Fruit fly (Drosophila melanogaster) whole organism, embryonic: ENCODE measurements around the gene CG11342.

Experiments
- Adf1 ChIP-seq: fragments of 200-800 bp; sonication (Bioruptor generic); IDR thresholded peaks from 2 replicates; pipeline ENCODE4 v1.3.6; 2022; ENCODE audit warnings: missing biosample characterization, missing genetic modification characterization
- Atf-2 ChIP-seq: fragments of 200-800 bp; sonication (Bioruptor generic); optimal IDR thresholded peaks from 2 replicates; lab custom pipeline; 2016; ENCODE audit warnings: missing biosample characterization, missing genetic modification characterization
- B-H1 ChIP-seq: fragments of 200-800 bp; sonication (Bioruptor generic); IDR thresholded peaks from 3 replicates; pipeline ENCODE4 v1.3.6; 2022; ENCODE audit warnings: missing biosample characterization, missing genetic modification characterization
- Blimp-1 ChIP-seq: fragments of 200-800 bp; sonication (Bioruptor generic); optimal IDR thresholded peaks from 3 replicates; lab custom pipeline; 2018; ENCODE audit warnings: missing biosample characterization, missing genetic modification characterization, mild to moderate bottlenecking, moderate library complexity, missing genetic modification reagents
- CG1024 ChIP-seq: fragments of 200-800 bp; sonication (Bioruptor generic); IDR thresholded peaks from 2 replicates; pipeline ENCODE4 v1.3.6; 2022; ENCODE audit warnings: missing biosample characterization, missing genetic modification characterization
- CG10431 ChIP-seq: fragments of 200-800 bp; sonication (Bioruptor generic); optimal IDR thresholded peaks from 3 replicates; lab custom pipeline; 2018; ENCODE audit warnings: missing biosample characterization, mild to moderate bottlenecking, missing genetic modification characterization
- CG11398 ChIP-seq: fragments of 200-800 bp; sonication (Bioruptor generic); optimal IDR thresholded peaks from 2 replicates; lab custom pipeline; 2016; ENCODE audit warnings: missing biosample characterization, missing genetic modification characterization
- CG11456 ChIP-seq: fragments of 200-800 bp; sonication (Bioruptor generic); IDR thresholded peaks from 3 replicates; pipeline ENCODE4 v1.3.6; 2022; ENCODE audit warnings: missing biosample characterization, missing genetic modification characterization
- CG12155 ChIP-seq: fragments of 200-800 bp; sonication (Bioruptor generic); optimal IDR thresholded peaks from 3 replicates; lab custom pipeline; 2016; ENCODE audit warnings: missing biosample characterization, missing genetic modification characterization
- CG16815 ChIP-seq: fragments of 200-800 bp; sonication (Bioruptor generic); optimal IDR thresholded peaks from 3 replicates; lab custom pipeline; 2017; ENCODE audit warnings: missing biosample characterization, mild to moderate bottlenecking, missing genetic modification characterization
- CG17385 ChIP-seq: fragments of 200-800 bp; sonication (Bioruptor generic); optimal IDR thresholded peaks from 3 replicates; lab custom pipeline; 2018; ENCODE audit warnings: missing biosample characterization, mild to moderate bottlenecking, missing genetic modification characterization
- CG18599 ChIP-seq: fragments of 200-800 bp; sonication (Bioruptor generic); optimal IDR thresholded peaks from 3 replicates; lab custom pipeline; 2017; ENCODE audit warnings: missing biosample characterization, missing genetic modification characterization, mild to moderate bottlenecking, moderate library complexity, missing genetic modification reagents
- CG2875 ChIP-seq: fragments of 200-800 bp; sonication (Bioruptor generic); optimal IDR thresholded peaks from 2 replicates; lab custom pipeline; 2017; ENCODE audit warnings: missing biosample characterization, mild to moderate bottlenecking, missing genetic modification characterization, missing genetic modification reagents
- CG34376 ChIP-seq: fragments of 200-800 bp; sonication (Bioruptor generic); optimal IDR thresholded peaks from 2 replicates; lab custom pipeline; 2018; ENCODE audit warnings: missing biosample characterization, mild to moderate bottlenecking, missing genetic modification characterization
- CG4617 ChIP-seq: fragments of 200-800 bp; sonication (Bioruptor generic); optimal IDR thresholded peaks from 3 replicates; lab custom pipeline; 2016; ENCODE audit warnings: missing biosample characterization, missing genetic modification characterization, borderline replicate concordance
- CG4854 ChIP-seq: fragments of 200-800 bp; sonication (Bioruptor generic); optimal IDR thresholded peaks from 2 replicates; lab custom pipeline; 2016; ENCODE audit warnings: missing biosample characterization, missing genetic modification characterization, inconsistent platforms
- CG5180 ChIP-seq: fragments of 200-800 bp; sonication (Bioruptor generic); optimal IDR thresholded peaks from 3 replicates; lab custom pipeline; 2017; ENCODE audit warnings: missing biosample characterization, missing genetic modification characterization, mild to moderate bottlenecking, moderate library complexity, missing genetic modification reagents
- CG5953 ChIP-seq: fragments of 200-800 bp; sonication (Bioruptor generic); IDR thresholded peaks from 2 replicates; pipeline ENCODE4 v1.3.6; 2022; ENCODE audit warnings: missing biosample characterization, missing genetic modification characterization
- CG7839 ChIP-seq: fragments of 200-800 bp; sonication (Bioruptor generic); optimal IDR thresholded peaks from 3 replicates; lab custom pipeline; 2018; ENCODE audit warnings: missing biosample characterization, mild to moderate bottlenecking, missing genetic modification characterization, moderate library complexity
- CG9932 ChIP-seq: fragments of 200-800 bp; sonication (Bioruptor generic); IDR thresholded peaks from 2 replicates; pipeline ENCODE4 v1.3.6; 2022; ENCODE audit warnings: missing biosample characterization, missing genetic modification characterization
- HHEX ChIP-seq: fragments of 200-800 bp; sonication (Bioruptor generic); optimal IDR thresholded peaks from 3 replicates; lab custom pipeline; 2017; ENCODE audit warnings: missing biosample characterization, mild to moderate bottlenecking, missing genetic modification characterization, missing genetic modification reagents
- HLH4C ChIP-seq: fragments of 200-800 bp; sonication (Bioruptor generic); IDR thresholded peaks from 3 replicates; pipeline ENCODE4 v1.3.6; 2022; ENCODE audit warnings: missing biosample characterization, missing genetic modification characterization; ENCODE audit not compliant: partially characterized antibody
- HLH54F ChIP-seq: fragments of 200-800 bp; sonication (Bioruptor generic); optimal IDR thresholded peaks from 3 replicates; lab custom pipeline; 2016; ENCODE audit warnings: missing biosample characterization, missing genetic modification characterization
- HmgZ ChIP-seq: fragments of 200-800 bp; sonication (Bioruptor generic); optimal IDR thresholded peaks from 2 replicates; lab custom pipeline; 2018; ENCODE audit warnings: missing biosample characterization, mild to moderate bottlenecking, missing genetic modification characterization
- Hmr ChIP-seq: fragments of 200-800 bp; sonication (Bioruptor generic); optimal IDR thresholded peaks from 3 replicates; lab custom pipeline; 2017; ENCODE audit warnings: mild to moderate bottlenecking, missing biosample characterization, missing genetic modification reagents, missing genetic modification characterization
- Lim3 ChIP-seq: fragments of 200-800 bp; sonication (Bioruptor generic); IDR thresholded peaks from 2 replicates; pipeline ENCODE4 v1.3.6; 2022; ENCODE audit warnings: missing biosample characterization, missing genetic modification characterization
- MBD-R2 ChIP-seq: fragments of 200-800 bp; sonication (Bioruptor generic); IDR thresholded peaks from 2 replicates; pipeline ENCODE4 v1.3.6; 2022; ENCODE audit warnings: missing biosample characterization, missing genetic modification characterization
- MTF-1 ChIP-seq: fragments of 200-800 bp; sonication (Bioruptor generic); optimal IDR thresholded peaks from 2 replicates; lab custom pipeline; 2018; ENCODE audit warnings: missing biosample characterization, mild to moderate bottlenecking, missing genetic modification characterization, borderline replicate concordance
- NFAT ChIP-seq: fragments of 200-800 bp; sonication (Bioruptor generic); IDR thresholded peaks from 2 replicates; pipeline ENCODE4 v1.3.6; 2022; ENCODE audit warnings: missing biosample characterization, missing genetic modification characterization
- Oaz ChIP-seq: fragments of 200-800 bp; sonication (Bioruptor generic); IDR thresholded peaks from 2 replicates; pipeline ENCODE4 v1.3.6; 2022; ENCODE audit warnings: missing biosample characterization, missing genetic modification characterization
- Rfx ChIP-seq: fragments of 200-800 bp; sonication (Bioruptor generic); IDR thresholded peaks from 2 replicates; pipeline ENCODE4 v1.3.6; 2022; ENCODE audit warnings: missing biosample characterization, missing genetic modification characterization
- Xrp1 ChIP-seq: fragments of 200-800 bp; sonication (Bioruptor generic); IDR thresholded peaks from 2 replicates; pipeline ENCODE4 v1.3.6; 2022; ENCODE audit warnings: missing biosample characterization, missing genetic modification characterization
- aop ChIP-seq: fragments of 200-800 bp; sonication (Bioruptor generic); IDR thresholded peaks from 2 replicates; pipeline ENCODE4 v1.3.6; 2022; ENCODE audit warnings: missing biosample characterization, missing genetic modification characterization
- cato ChIP-seq: fragments of 200-800 bp; sonication (Bioruptor generic); optimal IDR thresholded peaks from 2 replicates; lab custom pipeline; 2016; ENCODE audit warnings: missing biosample characterization, missing genetic modification characterization, borderline replicate concordance
- ci ChIP-seq: fragments of 200-800 bp; sonication (Bioruptor generic); IDR thresholded peaks from 3 replicates; pipeline ENCODE4 v1.3.6; 2022; ENCODE audit warnings: missing biosample characterization, missing genetic modification characterization
- dan ChIP-seq: fragments of 200-800 bp; sonication (Bioruptor generic); IDR thresholded peaks from 2 replicates; pipeline ENCODE4 v1.3.6; 2022; ENCODE audit warnings: missing biosample characterization, missing genetic modification characterization
- fd3F ChIP-seq: fragments of 200-800 bp; sonication (Bioruptor generic); optimal IDR thresholded peaks from 2 replicates; lab custom pipeline; 2018; ENCODE audit warnings: missing biosample characterization, mild to moderate bottlenecking, missing genetic modification characterization, moderate library complexity
- ham ChIP-seq: fragments of 200-800 bp; sonication (Bioruptor generic); IDR thresholded peaks from 2 replicates; pipeline ENCODE4 v1.3.6; 2022; ENCODE audit warnings: missing biosample characterization, missing genetic modification characterization
- lilli ChIP-seq: fragments of 200-800 bp; sonication (Bioruptor generic); optimal IDR thresholded peaks from 3 replicates; lab custom pipeline; 2016; ENCODE audit warnings: missing biosample characterization, missing genetic modification characterization
- odd ChIP-seq: fragments of 200-800 bp; sonication (Bioruptor generic); optimal IDR thresholded peaks from 2 replicates; lab custom pipeline; 2017; ENCODE audit warnings: missing biosample characterization, mild to moderate bottlenecking, missing genetic modification characterization
- org-1 ChIP-seq: fragments of 200-800 bp; sonication (Bioruptor generic); optimal IDR thresholded peaks from 2 replicates; lab custom pipeline; 2017; ENCODE audit warnings: missing biosample characterization, missing genetic modification characterization
- psq ChIP-seq: fragments of 200-800 bp; sonication (Bioruptor generic); optimal IDR thresholded peaks from 2 replicates; lab custom pipeline; 2017; ENCODE audit warnings: missing biosample characterization, missing genetic modification characterization
- slou ChIP-seq: fragments of 200-800 bp; sonication (Bioruptor generic); optimal IDR thresholded peaks from 3 replicates; lab custom pipeline; 2016; ENCODE audit warnings: missing biosample characterization, missing genetic modification characterization
- sob ChIP-seq: fragments of 200-800 bp; sonication (Bioruptor generic); IDR thresholded peaks from 2 replicates; pipeline ENCODE4 v1.3.6; 2022; ENCODE audit warnings: missing biosample characterization, missing genetic modification characterization
- ssp ChIP-seq: fragments of 200-800 bp; sonication (Bioruptor generic); IDR thresholded peaks from 2 replicates; pipeline ENCODE4 v1.3.6; 2022; ENCODE audit warnings: missing biosample characterization, missing genetic modification characterization
- stc ChIP-seq: fragments of 200-800 bp; sonication (Bioruptor generic); IDR thresholded peaks from 2 replicates; pipeline ENCODE4 v1.3.6; 2022; ENCODE audit warnings: missing biosample characterization, missing genetic modification characterization
- sug ChIP-seq: fragments of 200-800 bp; optimal IDR thresholded peaks from 2 replicates; lab custom pipeline; 2019; ENCODE audit warnings: missing biosample characterization, mild to moderate bottlenecking, missing genetic modification characterization, moderate library complexity
- tio ChIP-seq: fragments of 200-800 bp; sonication (Bioruptor generic); optimal IDR thresholded peaks from 2 replicates; lab custom pipeline; 2017; ENCODE audit warnings: missing biosample characterization, missing genetic modification characterization, inconsistent platforms
- trem ChIP-seq: fragments of 200-800 bp; optimal IDR thresholded peaks from 3 replicates; lab custom pipeline; 2019; ENCODE audit warnings: missing biosample characterization, mild to moderate bottlenecking, missing genetic modification characterization, moderate library complexity
- trh ChIP-seq: fragments of 200-800 bp; sonication (Bioruptor generic); optimal IDR thresholded peaks from 2 replicates; lab custom pipeline; 2016; ENCODE audit warnings: missing biosample characterization, missing genetic modification characterization
- ttk ChIP-seq: fragments of 200-800 bp; sonication (Bioruptor generic); IDR thresholded peaks from 2 replicates; pipeline ENCODE4 v2.1.2; 2022; ENCODE audit warnings: missing biosample characterization, missing genetic modification characterization
- tx ChIP-seq: fragments of 200-800 bp; sonication (Bioruptor generic); optimal IDR thresholded peaks from 2 replicates; lab custom pipeline; 2016; ENCODE audit warnings: missing biosample characterization, missing genetic modification characterization

Gene CG11342

DNA sequence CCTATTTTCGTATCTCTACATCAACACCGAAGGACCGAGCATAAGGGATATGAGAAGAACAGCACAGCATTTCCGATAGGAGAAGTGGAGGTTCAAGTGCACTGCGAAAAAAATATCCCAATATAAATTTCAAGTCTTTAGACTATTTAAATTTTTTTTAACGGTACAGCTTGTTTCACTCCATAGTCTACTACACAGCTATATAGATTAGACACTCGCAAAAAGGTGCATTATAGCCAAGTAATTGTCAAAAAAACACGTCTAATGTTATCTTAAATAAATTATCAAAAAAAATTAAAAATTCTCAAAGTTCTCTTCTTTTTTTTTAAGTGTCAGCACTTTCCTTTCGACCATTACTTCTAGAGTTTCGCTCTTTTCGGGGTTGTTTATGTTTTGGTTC is 11.6 kb upstream of the CG11342 start (continued):
- TF ChIP-seq HHEX (GFP tag; lab: Kevin White, UChicago) (peak; percentile 58), B-H1 (GFP tag; lab: Robert Waterston, UW) (no peak), sug (tag; lab: Kevin White, UChicago) (peak; percentile 56), CG11456 (GFP tag; lab: Robert Waterston, UW) (0 out of 3 replicates have a peak, but pooled peaks have one; percentile 62), CG5180 (GFP tag; lab: Kevin White, UChicago) (peak; percentile 34), psq (GFP tag; lab: Kevin White, UChicago) (peak; percentile 60), ttk (GFP tag; lab: Robert Waterston, UW) (peak; percentile 52; the same call in 1 of the 2 replicates), odd (GFP tag; lab: Kevin White, UChicago) (peak; percentile 38), Rfx (GFP tag; lab: Robert Waterston, UW) (peak; percentile 65), aop (no peak), org-1 (GFP tag; lab: Kevin White, UChicago) (no peak), dan (no peak), CG4617 (no peak), tio (GFP tag; lab: Kevin White, UChicago) (peak; percentile 50), HmgZ (tag; lab: Kevin White, UChicago) (peak; percentile 47), NFAT (GFP tag; lab: Robert Waterston, UW) (no peak), CG7839 (tag; lab: Kevin White, UChicago) (peak; percentile 71), MBD-R2 (peak; percentile 33; the same call in 1 of the 2 replicates), sob (GFP tag; lab: Robert Waterston, UW) (peak; percentile 64), CG34376 (GFP tag; lab: Kevin White, UChicago) (peak; percentile 34), lilli (GFP tag; lab: Kevin White, UChicago) (peak; percentile 74), CG18599 (GFP tag; lab: Kevin White, UChicago) (peak; percentile 86), CG16815 (GFP tag; lab: Kevin White, UChicago) (peak; percentile 36), CG4854 (GFP tag; lab: Kevin White, UChicago) (no peak), Hmr (GFP tag; lab: Kevin White, UChicago) (peak; percentile 68), ssp (peak; percentile 43), slou (GFP tag; lab: Kevin White, UChicago) (peak; percentile 39), HLH54F (peak; percentile 48), cato (GFP tag; lab: Kevin White, UChicago) (no peak), trh (GFP tag; lab: Kevin White, UChicago) (no peak)

DNA sequence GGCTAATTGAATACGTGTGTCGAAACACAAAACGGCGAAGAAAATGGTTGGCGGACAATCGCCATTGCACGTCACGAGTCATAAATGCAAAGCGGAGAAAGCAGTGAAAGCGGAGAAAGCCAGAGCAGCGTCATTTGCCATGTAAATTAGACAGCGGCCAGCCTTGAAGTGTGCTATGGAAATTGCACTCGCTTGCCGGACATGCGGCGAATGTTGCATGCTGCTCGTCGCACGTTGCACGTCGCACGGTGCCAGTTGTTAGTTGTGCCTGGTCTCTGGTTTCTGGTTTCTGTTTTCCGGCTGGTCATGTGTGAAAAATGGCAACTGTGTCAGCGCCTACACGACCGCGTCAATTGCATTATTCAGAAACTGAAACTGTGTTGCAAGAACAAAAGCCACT is 10.2 kb upstream of the CG11342 start:
- TF ChIP-seq Blimp-1 (GFP tag; lab: Kevin White, UChicago) (peak; percentile 46), trem (no peak), CG1024 (GFP tag; lab: Robert Waterston, UW) (no peak), CG12155 (GFP tag; lab: Kevin White, UChicago) (no peak), CG10431 (GFP tag; lab: Kevin White, UChicago) (peak; percentile 34), Oaz (GFP tag; lab: Robert Waterston, UW) (0 out of 2 replicates have a peak, but pooled peaks have one; percentile 19), Xrp1 (GFP tag; lab: Robert Waterston, UW) (no peak), Atf-2 (GFP tag; lab: Kevin White, UChicago) (no peak), CG5953 (GFP tag; lab: Robert Waterston, UW) (no peak), tx (GFP tag; lab: Kevin White, UChicago) (no peak), ci (GFP tag; lab: Robert Waterston, UW) (0 out of 3 replicates have a peak, but pooled peaks have one; percentile 34), MTF-1 (GFP tag; lab: Kevin White, UChicago) (no peak), cato (GFP tag; lab: Kevin White, UChicago) (no peak), ham (no peak), stc (GFP tag; lab: Robert Waterston, UW) (no peak), Adf1 (GFP tag; lab: Robert Waterston, UW) (no peak), psq (GFP tag; lab: Kevin White, UChicago) (no peak), fd3F (GFP tag; lab: Kevin White, UChicago) (no peak), CG17385 (GFP tag; lab: Kevin White, UChicago) (no peak), CG11398 (GFP tag; lab: Kevin White, UChicago) (no peak), CG2875 (GFP tag; lab: Kevin White, UChicago) (no peak), HLH4C (GFP tag; lab: Robert Waterston, UW) (no peak), Lim3 (GFP tag; lab: Robert Waterston, UW) (no peak), CG9932 (GFP tag; lab: Robert Waterston, UW) (0 out of 2 replicates have a peak, but pooled peaks have one; percentile 28)
